Worm (Caenorhabditis elegans): Measurements from ENCODE around the gene ivd-1.

The ivd-1 gene

DNA sequence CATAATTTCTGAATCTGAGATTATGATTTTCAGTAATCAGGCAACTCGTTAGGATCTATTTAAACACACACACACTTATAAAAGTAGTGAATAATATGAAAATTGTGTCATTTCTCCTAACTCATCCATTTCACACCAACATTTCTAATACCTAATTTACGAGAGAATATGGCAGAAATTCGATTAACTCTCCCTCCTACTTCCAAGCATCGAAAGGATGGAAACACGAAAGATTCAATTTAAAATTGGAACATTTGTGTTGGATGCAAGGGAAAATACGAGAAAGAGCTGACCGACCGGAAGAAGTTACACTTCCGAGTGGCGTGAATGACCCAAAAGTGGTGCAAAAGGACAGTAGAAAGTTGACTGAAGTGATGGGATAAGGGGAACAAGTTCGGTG is 20.3 kb upstream of the ivd-1 start:
- TF ChIP-seq spr-1 (tag; optimal IDR thresholded peaks at IDR 0.05) (no peak), zip-2 (tag; optimal IDR thresholded peaks at IDR 0.05) (no peak), nhr-28 (tag; optimal IDR thresholded peaks at IDR 0.05) (no peak), aly-2 (tag; optimal IDR thresholded peaks at IDR 0.05) (no peak), T20F7.1 (GFP tag; optimal IDR thresholded peaks at IDR 0.05) (no peak), daf-19 (GFP tag; conservative IDR thresholded peaks at IDR 0.05) (no peak), nhr-102 (tag; optimal IDR thresholded peaks at IDR 0.05) (no peak), tra-1 (GFP tag; IDR thresholded peaks at IDR 0.05) (no peak), vab-7 (GFP tag; IDR thresholded peaks at IDR 0.05) (no peak), gei-8 (GFP tag; optimal IDR thresholded peaks at IDR 0.05) (no peak), ceh-82 (tag; optimal IDR thresholded peaks at IDR 0.05) (no peak), attf-4 (tag; optimal IDR thresholded peaks at IDR 0.05) (no peak), egl-27 (tag; optimal IDR thresholded peaks at IDR 0.05) (no peak), ceh-62 (tag; optimal IDR thresholded peaks at IDR 0.05) (no peak)

DNA sequence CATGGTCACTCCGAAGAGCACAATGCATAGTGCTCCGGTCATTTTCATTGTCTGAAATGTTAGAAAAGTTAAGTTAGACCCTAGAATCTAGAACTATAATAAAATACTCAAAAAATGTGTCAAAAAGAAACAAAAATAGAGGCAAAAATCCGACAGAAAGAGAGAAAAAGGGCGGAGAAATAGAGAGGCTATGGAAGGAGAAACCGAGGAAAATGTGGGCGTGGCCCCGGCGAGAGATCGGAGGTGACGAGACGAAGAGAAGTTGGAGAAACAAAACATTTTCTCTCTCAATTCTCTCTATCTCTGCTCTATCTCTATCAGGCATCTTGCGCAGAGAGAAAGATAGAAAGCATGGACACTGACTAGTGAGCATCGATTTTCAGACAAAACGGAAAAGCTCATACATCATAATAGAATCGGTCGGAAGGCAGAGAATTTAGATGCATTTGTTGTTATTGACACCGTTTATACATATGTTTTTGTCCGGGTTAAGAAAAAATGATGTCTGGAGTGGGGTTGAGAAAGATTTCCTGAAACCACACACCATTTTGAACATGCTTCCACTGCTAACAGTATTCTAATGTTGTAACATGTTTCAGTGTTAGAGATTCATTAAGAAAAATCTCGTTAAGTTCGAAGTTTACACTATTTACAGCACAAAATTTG is 14.7 kb upstream of the ivd-1 start, which contains the start of gene C02B10.3:
TSS of gene C02B10.3 (minus strand) at position 51 of the 666 bp plus-strand sequence.
- TF ChIP-seq hif-1 (tag; optimal IDR thresholded peaks at IDR 0.05) (no peak), nhr-10 (tag; optimal IDR thresholded peaks at IDR 0.05) (no peak), unc-62 (GFP tag; optimal IDR thresholded peaks at IDR 0.05 in 1 of 2) (peak in 1 of 2 experiments; percentile 81), unc-62 (tag; optimal IDR thresholded peaks at IDR 0.05) (no peak), daf-16 (GFP tag; optimal IDR thresholded peaks at IDR 0.05) (no peak), daf-16 (tag; optimal IDR thresholded peaks at IDR 0.05) (no peak), daf-8 (GFP tag; IDR thresholded peaks at IDR 0.05) (no peak), pqm-1 (tag; optimal IDR thresholded peaks at IDR 0.05) (no peak), nhr-11 (tag; optimal IDR thresholded peaks at IDR 0.05) (peak; percentile 19), Y48G9A.11 (GFP tag; IDR thresholded peaks at IDR 0.05) (no peak), nhr-77 (tag; optimal IDR thresholded peaks at IDR 0.05) (no peak), dve-1 (tag; optimal IDR thresholded peaks at IDR 0.05; ENCODE audit: insufficient read depth) (no peak), fkh-10 (GFP tag; optimal IDR thresholded peaks at IDR 0.05) (peak; percentile 68), rbr-2 (tag; optimal IDR thresholded peaks at IDR 0.05) (peak; percentile 66), hmg-1.1 (GFP tag; IDR thresholded peaks at IDR 0.05) (peak; percentile 49; the same call in 1 of the 2 replicates), aha-1 (tag) (peak; percentile 86), mep-1 (tag; optimal IDR thresholded peaks at IDR 0.05) (peak; percentile 38), php-3 (GFP tag; IDR thresholded peaks at IDR 0.05) (no peak), egl-27 (tag; optimal IDR thresholded peaks at IDR 0.05) (no peak), lsy-2 (tag; optimal IDR thresholded peaks at IDR 0.05) (peak in 1 of 2 experiments; percentile 60), mdl-1 (tag; optimal IDR thresholded peaks at IDR 0.05) (peak in 1 of 2 experiments; percentile 56), ctbp-1 (GFP tag; IDR thresholded peaks at IDR 0.05) (peak; percentile 60; the same call in 1 of the 2 replicates), F49E8.2 (tag; optimal IDR thresholded peaks at IDR 0.05; ENCODE audit: borderline replicate concordance) (no peak)

DNA sequence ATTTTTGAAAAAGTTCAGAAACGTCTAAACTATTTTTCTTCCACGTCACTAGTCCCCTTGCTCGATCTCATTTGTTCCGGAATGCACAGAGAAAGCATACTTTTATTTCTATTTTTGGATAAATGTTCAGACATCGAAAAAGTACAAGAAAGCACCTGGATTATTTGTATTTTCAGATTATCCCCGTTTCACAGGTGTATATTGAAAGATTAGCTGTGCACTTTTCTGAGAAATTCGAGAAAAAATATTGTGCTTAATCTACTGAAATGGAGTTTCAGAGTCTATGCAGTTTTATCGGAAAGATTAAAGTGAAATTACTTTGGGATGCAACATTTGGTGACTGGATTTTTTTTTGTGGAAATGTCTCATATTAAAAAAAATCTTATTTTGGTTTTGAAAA is 13.3 kb upstream of the ivd-1 start:
- no peak for TF ChIP-seq hif-1 (tag; optimal IDR thresholded peaks at IDR 0.05)
- no peak for TF ChIP-seq nhr-111 (GFP tag; optimal IDR thresholded peaks at IDR 0.05)
- TF ChIP-seq skn-1 (tag; optimal IDR thresholded peaks at IDR 0.05), result no peak
- TF ChIP-seq zfp-2 (tag; optimal IDR thresholded peaks at IDR 0.05), result no peak
- TF ChIP-seq saeg-2 (GFP tag; IDR thresholded peaks at IDR 0.05), result no peak
- no peak for TF ChIP-seq nhr-41 (GFP tag; IDR thresholded peaks at IDR 0.05)
- TF ChIP-seq spr-3 (GFP tag; optimal IDR thresholded peaks at IDR 0.05), result no peak
- TF ChIP-seq egl-27 (tag; optimal IDR thresholded peaks at IDR 0.05), result no peak
- no peak for TF ChIP-seq ces-1 (GFP tag; optimal IDR thresholded peaks at IDR 0.05)
- no peak for TF ChIP-seq ZK546.5 (tag; optimal IDR thresholded peaks at IDR 0.05)
- no peak for TF ChIP-seq madf-9 (GFP tag; conservative IDR thresholded peaks at IDR 0.05)
